Worm (Caenorhabditis elegans): ENCODE measurements around the gene B0035.22.

B0035.22 gene

DNA sequence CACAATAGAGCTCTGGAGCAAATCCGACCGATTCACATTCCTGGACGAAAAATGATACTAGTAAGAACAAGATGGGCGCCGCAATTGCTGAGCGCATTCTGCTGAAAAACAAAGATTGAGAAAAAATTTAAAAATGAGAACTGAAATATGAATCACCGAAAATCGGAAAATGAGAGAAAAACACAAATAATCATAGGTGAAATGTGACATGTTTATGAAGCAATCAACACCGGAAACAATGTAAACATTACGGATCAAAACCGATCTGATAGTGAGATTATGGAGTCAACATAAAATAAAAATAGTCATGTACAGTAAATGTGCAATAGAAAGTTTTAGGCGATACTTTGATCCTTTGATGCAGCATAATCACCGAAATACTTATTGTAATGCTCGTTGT lies 1.1 kb upstream of the B0035.22 start, which contains the start of gene dnj-2:
dnj-2 (minus strand) TSS at position 101 of the 400 bp plus-strand sequence.
- TF ChIP-seq ama-1 (optimal IDR thresholded peaks at IDR 0.05) (no peak), ama-1 (GFP tag; optimal IDR thresholded peaks at IDR 0.05) (no peak), somi-1 (GFP tag; optimal IDR thresholded peaks at IDR 0.05) (no peak), atf-7 (tag; optimal IDR thresholded peaks at IDR 0.05) (no peak), Y95B8A.8 (GFP tag; IDR thresholded peaks at IDR 0.05) (no peak), zfh-2 (GFP tag; conservative IDR thresholded peaks at IDR 0.05) (no peak), nhr-179 (tag; optimal IDR thresholded peaks at IDR 0.05) (no peak), let-607 (tag; optimal IDR thresholded peaks at IDR 0.05) (no peak), F57A8.1 (GFP tag; optimal IDR thresholded peaks at IDR 0.05) (no peak), nhr-120 (GFP tag; IDR thresholded peaks at IDR 0.05) (no peak), K11D2.4 (GFP tag; IDR thresholded peaks at IDR 0.05) (no peak), F52B5.7 (tag; optimal IDR thresholded peaks at IDR 0.05) (no peak), C06A6.2 (GFP tag; conservative IDR thresholded peaks at IDR 0.05) (no peak), mes-4 (tag; optimal IDR thresholded peaks at IDR 0.05) (no peak), madf-6 (GFP tag; IDR thresholded peaks at IDR 0.05) (no peak), F10E7.11 (tag; optimal IDR thresholded peaks at IDR 0.05) (no peak)

DNA sequence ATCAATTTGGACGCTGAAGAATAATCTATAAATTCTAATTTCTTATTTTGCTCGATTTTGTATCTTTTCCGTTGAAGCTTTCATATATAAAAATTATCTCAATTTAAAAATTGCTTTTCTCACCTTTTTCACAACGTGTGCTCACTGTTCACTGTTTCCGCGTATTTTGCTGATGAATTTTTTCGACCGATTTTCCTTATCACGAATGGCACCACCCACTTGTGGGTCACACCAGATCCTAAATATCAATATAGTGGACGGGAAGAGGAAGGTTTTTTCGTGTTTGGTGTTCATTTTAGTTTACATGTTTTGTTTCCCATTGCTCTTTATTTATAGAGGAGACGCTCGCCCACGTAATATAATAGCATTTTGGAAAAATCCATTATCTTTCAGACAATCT lies 735 bp downstream of the B0035.22 start:
- TF ChIP-seq ceh-100 (GFP tag; IDR thresholded peaks at IDR 0.05) (no peak), hsf-1 (GFP tag; IDR thresholded peaks at IDR 0.05) (peak; percentile 51; the same call in 1 of the 2 replicates)

DNA sequence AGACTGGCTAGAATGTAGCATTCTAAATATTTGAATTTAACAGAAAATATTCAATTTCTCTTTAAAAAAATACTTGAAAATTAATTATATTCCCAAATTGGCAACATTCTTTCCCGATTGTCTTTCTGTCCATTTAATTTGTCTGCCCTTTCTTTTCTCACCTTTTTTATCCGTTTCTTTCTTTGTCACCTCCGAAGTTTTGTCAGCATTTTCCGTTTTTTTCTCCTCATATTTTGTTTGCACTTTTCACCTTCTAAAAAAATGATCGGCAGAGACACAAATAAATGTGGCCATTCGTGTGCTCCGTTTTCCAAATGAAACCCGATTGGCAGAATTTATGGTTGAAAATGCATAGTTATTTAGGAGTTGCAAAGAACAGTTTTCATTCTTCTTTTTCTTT lies 1.2 kb downstream of the B0035.22 start:
- no peak for TF ChIP-seq ceh-58 (GFP tag; IDR thresholded peaks at IDR 0.05)
- TF ChIP-seq ceh-40 (GFP tag; IDR thresholded peaks at IDR 0.05): no peak
- no peak for TF ChIP-seq ztf-6 (GFP tag; IDR thresholded peaks at IDR 0.05)
- TF ChIP-seq attf-6 (GFP tag; IDR thresholded peaks at IDR 0.05): no peak
- TF ChIP-seq nhr-80 (tag; optimal IDR thresholded peaks at IDR 0.05): peak; percentile 5
- TF ChIP-seq F39B2.1 (GFP tag; IDR thresholded peaks at IDR 0.05): no peak

DNA sequence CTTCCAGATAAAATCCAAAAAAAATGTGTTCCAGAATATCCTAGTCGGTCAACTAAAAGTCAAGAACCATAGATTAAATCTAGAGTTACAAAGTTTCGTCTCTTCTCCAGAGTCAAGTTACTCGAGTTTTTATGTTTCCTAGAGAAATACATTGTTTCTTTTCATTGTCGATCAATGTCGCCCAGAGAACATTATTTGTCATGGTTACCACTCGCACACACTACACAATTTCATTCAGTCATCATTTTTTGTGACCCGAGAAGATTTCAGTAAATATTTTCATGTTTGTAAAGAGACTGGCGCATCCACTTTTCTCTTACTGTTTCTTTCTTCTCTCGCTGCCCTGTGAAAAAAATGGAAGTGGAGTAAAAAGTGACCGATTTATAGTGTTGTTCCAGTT lies 1.7 kb downstream of the B0035.22 start:
- TF ChIP-seq lag-1 (GFP tag; IDR thresholded peaks at IDR 0.05): no peak
- TF ChIP-seq ceh-100 (GFP tag; IDR thresholded peaks at IDR 0.05): no peak
- TF ChIP-seq mes-4 (tag; optimal IDR thresholded peaks at IDR 0.05): no peak
- no peak for TF ChIP-seq pbrm-1 (GFP tag; IDR thresholded peaks at IDR 0.05)
- TF ChIP-seq gei-17 (GFP tag; optimal IDR thresholded peaks at IDR 0.05): no peak
- no peak for TF ChIP-seq dpff-1 (tag; optimal IDR thresholded peaks at IDR 0.05)
- no peak for TF ChIP-seq snpc-1.3 (tag; optimal IDR thresholded peaks at IDR 0.05; ENCODE audit: insufficient read depth)
- no peak for TF ChIP-seq nhr-179 (tag; optimal IDR thresholded peaks at IDR 0.05)
- no peak for TF ChIP-seq F57C9.4 (tag; optimal IDR thresholded peaks at IDR 0.05)
- TF ChIP-seq Y56A3A.18 (GFP tag; IDR thresholded peaks at IDR 0.05): no peak
- no peak for TF ChIP-seq ztf-22 (GFP tag; optimal IDR thresholded peaks at IDR 0.05)
- no peak for TF ChIP-seq rpc-1 (optimal IDR thresholded peaks at IDR 0.05)
- no peak for TF ChIP-seq rpc-1 (tag; optimal IDR thresholded peaks at IDR 0.05)
- TF ChIP-seq F52B5.7 (tag; optimal IDR thresholded peaks at IDR 0.05): no peak
- no peak for TF ChIP-seq nhr-27 (tag; optimal IDR thresholded peaks at IDR 0.05)

DNA sequence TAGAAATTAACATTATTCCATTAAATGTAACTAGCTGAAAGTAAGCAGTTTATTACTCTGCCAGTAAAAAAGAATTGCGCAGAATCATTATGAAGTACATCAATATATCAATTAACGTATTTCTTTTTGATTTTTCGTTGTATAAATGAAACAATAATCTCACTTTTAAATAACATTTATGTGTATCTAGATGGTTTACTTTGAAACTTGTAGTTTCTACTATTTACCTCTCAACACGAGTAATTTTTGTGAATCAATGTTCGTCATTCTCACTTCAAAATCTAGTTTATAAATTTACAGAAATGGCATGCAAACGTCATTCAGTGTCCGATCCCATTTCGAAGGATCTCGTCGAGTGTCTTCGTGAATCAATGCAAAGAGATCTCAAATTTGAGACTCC lies 2.2 kb downstream of the B0035.22 start, which contains the start of gene gspd-1:
gspd-1 (plus strand) TSS at position 301 of the 400 bp plus-strand sequence.
- TF ChIP-seq F10E7.11 (tag; optimal IDR thresholded peaks at IDR 0.05): no peak
- no peak for TF ChIP-seq fkh-3 (tag; optimal IDR thresholded peaks at IDR 0.05)
- TF ChIP-seq mxl-1 (tag; optimal IDR thresholded peaks at IDR 0.05): no peak
- TF ChIP-seq madf-6 (GFP tag; IDR thresholded peaks at IDR 0.05): no peak
- TF ChIP-seq mes-4 (tag; optimal IDR thresholded peaks at IDR 0.05): no peak
- TF ChIP-seq lin-35 (GFP tag; optimal IDR thresholded peaks at IDR 0.05): no peak
- no peak for TF ChIP-seq ztf-18 (tag; optimal IDR thresholded peaks at IDR 0.05)
- TF ChIP-seq gei-17 (GFP tag; optimal IDR thresholded peaks at IDR 0.05): no peak
- no peak for TF ChIP-seq B0261.1 (tag; optimal IDR thresholded peaks at IDR 0.05)
- TF ChIP-seq mel-28 (tag; optimal IDR thresholded peaks at IDR 0.05; ENCODE audit: borderline replicate concordance): no peak
- no peak for TF ChIP-seq F57C9.4 (tag; optimal IDR thresholded peaks at IDR 0.05)
